Fruit fly (Drosophila melanogaster) whole organism, embryonic: ENCODE measurements around the gene CG5665.

Experiments used
- Antp ChIP-seq: fragments of 200-800 bp; sonication (Bioruptor generic); optimal IDR thresholded peaks from 3 replicates; lab custom pipeline; 2016; ENCODE audit warnings: missing biosample characterization, missing genetic modification characterization
- CG10543 ChIP-seq: fragments of 200-800 bp; sonication (Bioruptor generic); optimal IDR thresholded peaks from 3 replicates; lab custom pipeline; 2017; ENCODE audit warnings: missing biosample characterization, mild to moderate bottlenecking, missing genetic modification characterization, moderate library complexity
- CG10565 ChIP-seq: fragments of 200-800 bp; sonication (Bioruptor generic); optimal IDR thresholded peaks from 3 replicates; lab custom pipeline; 2016; ENCODE audit warnings: missing biosample characterization, mild to moderate bottlenecking, missing genetic modification characterization
- CG14667 ChIP-seq: fragments of 200-800 bp; sonication (Bioruptor generic); IDR thresholded peaks from 2 replicates; pipeline ENCODE4 v1.3.6; 2022; ENCODE audit warnings: missing biosample characterization, missing genetic modification characterization
- CG17359 ChIP-seq: fragments of 200-800 bp; sonication (Bioruptor generic); optimal IDR thresholded peaks from 3 replicates; lab custom pipeline; 2018; ENCODE audit warnings: missing biosample characterization, mild to moderate bottlenecking, missing genetic modification characterization, moderate library complexity
- CG17568 ChIP-seq: fragments of 200-800 bp; sonication (Bioruptor generic); optimal IDR thresholded peaks from 2 replicates; lab custom pipeline; 2018; ENCODE audit warnings: missing biosample characterization, mild to moderate bottlenecking, missing genetic modification characterization, moderate library complexity
- CG2678 ChIP-seq: fragments of 200-800 bp; sonication (Bioruptor generic); optimal IDR thresholded peaks from 3 replicates; lab custom pipeline; 2019; ENCODE audit warnings: missing biosample characterization, mild to moderate bottlenecking, missing genetic modification characterization, moderate library complexity
- CG2889 ChIP-seq: fragments of 200-800 bp; sonication (Bioruptor generic); IDR thresholded peaks from 3 replicates; pipeline ENCODE4 v1.3.6; 2022; ENCODE audit warnings: missing biosample characterization, missing genetic modification characterization
- CG4730 ChIP-seq: fragments of 200-800 bp; sonication (Bioruptor generic); IDR thresholded peaks from 2 replicates; pipeline ENCODE4 v1.3.6; 2022; ENCODE audit warnings: missing biosample characterization, missing genetic modification characterization
- CG5180 ChIP-seq: fragments of 200-800 bp; sonication (Bioruptor generic); optimal IDR thresholded peaks from 3 replicates; lab custom pipeline; 2017; ENCODE audit warnings: missing biosample characterization, missing genetic modification characterization, mild to moderate bottlenecking, moderate library complexity, missing genetic modification reagents
- CG6175 ChIP-seq: fragments of 200-800 bp; sonication (Bioruptor generic); IDR thresholded peaks from 3 replicates; pipeline ENCODE4 v1.3.6; 2022; ENCODE audit warnings: missing biosample characterization, missing genetic modification characterization
- CG6654 ChIP-seq: fragments of 200-800 bp; sonication (Bioruptor generic); optimal IDR thresholded peaks from 2 replicates; lab custom pipeline; 2017; ENCODE audit warnings: missing biosample characterization, mild to moderate bottlenecking, missing genetic modification characterization
- CG6854 ChIP-seq: fragments of 200-800 bp; sonication (Bioruptor generic); optimal IDR thresholded peaks from 3 replicates; lab custom pipeline; 2017; ENCODE audit warnings: missing biosample characterization, mild to moderate bottlenecking, missing genetic modification characterization
- CG8281 ChIP-seq: fragments of 200-800 bp; sonication (Bioruptor generic); optimal IDR thresholded peaks from 2 replicates; lab custom pipeline; 2018; ENCODE audit warnings: missing biosample characterization, mild to moderate bottlenecking, missing genetic modification characterization, moderate library complexity
- CG9215 ChIP-seq: fragments of 200-800 bp; sonication (Bioruptor generic); IDR thresholded peaks from 2 replicates; pipeline ENCODE4 v1.3.6; 2022; ENCODE audit warnings: missing biosample characterization, missing genetic modification characterization
- CG9876 ChIP-seq: fragments of 200-800 bp; sonication (Bioruptor generic); optimal IDR thresholded peaks from 2 replicates; lab custom pipeline; 2016; ENCODE audit warnings: missing biosample characterization, missing genetic modification characterization
- E2f1 ChIP-seq: fragments of 200-800 bp; sonication (Bioruptor generic); IDR thresholded peaks from 2 replicates; pipeline ENCODE4 v1.3.6; 2022; ENCODE audit warnings: missing biosample characterization, missing genetic modification characterization
- Fer2 ChIP-seq: fragments of 200-800 bp; sonication (Bioruptor generic); optimal IDR thresholded peaks from 2 replicates; lab custom pipeline; 2018; ENCODE audit warnings: missing biosample characterization, mild to moderate bottlenecking, missing genetic modification characterization, moderate library complexity
- Fer3 ChIP-seq: fragments of 200-800 bp; sonication (Bioruptor generic); optimal IDR thresholded peaks from 2 replicates; lab custom pipeline; 2018; ENCODE audit warnings: missing biosample characterization, mild to moderate bottlenecking, missing genetic modification characterization, moderate library complexity
- Hmr ChIP-seq: fragments of 200-800 bp; sonication (Bioruptor generic); optimal IDR thresholded peaks from 3 replicates; lab custom pipeline; 2017; ENCODE audit warnings: mild to moderate bottlenecking, missing biosample characterization, missing genetic modification reagents, missing genetic modification characterization
- Hr39 ChIP-seq: fragments of >200 bp; optimal IDR thresholded peaks from 2 replicates; lab custom pipeline; 2017
- Hr51 ChIP-seq, 2 experiments: fragments of 200-800 bp; sonication (Bioruptor generic); optimal IDR thresholded peaks; 2 replicates in 1 of 2; 3 replicates in 1 of 2; lab custom pipeline; 2016 to 2018; ENCODE audit warnings: missing biosample characterization in 2 of 2, missing genetic modification characterization in 2 of 2, mild to moderate bottlenecking in 1 of 2, moderate library complexity in 1 of 2
- Jarid2 ChIP-seq: fragments of 200-800 bp; sonication (Bioruptor generic); optimal IDR thresholded peaks from 3 replicates; lab custom pipeline; 2017; ENCODE audit warnings: mild to moderate bottlenecking, missing biosample characterization, missing genetic modification reagents, missing genetic modification characterization
- Ptx1 ChIP-seq: fragments of 200-800 bp; sonication (Bioruptor generic); IDR thresholded peaks from 2 replicates; pipeline ENCODE4 v1.3.6; 2022; ENCODE audit warnings: missing biosample characterization, missing genetic modification characterization
- Stat92E ChIP-seq, 3 experiments: fragments of >200 bp in 2 of 3; fragments of 200-800 bp in 1 of 3; sonication (Bioruptor generic) in 1 of 3; optimal IDR thresholded peaks; 2 replicates each; lab custom pipeline; 2017 to 2019; ENCODE audit warnings: missing biosample characterization in 3 of 3, missing genetic modification characterization in 3 of 3, mild to moderate bottlenecking in 1 of 3, moderate library complexity in 1 of 3
- Taf1 ChIP-seq: fragments of 200-800 bp; sonication (Bioruptor generic); IDR thresholded peaks from 2 replicates; pipeline ENCODE4 v1.3.6; 2022; ENCODE audit warnings: missing biosample characterization, missing genetic modification characterization
- Tbp ChIP-seq: fragments of >200 bp; optimal IDR thresholded peaks from 2 replicates; lab custom pipeline; 2018; ENCODE audit warnings: missing biosample characterization, missing genetic modification characterization
- Vsx1 ChIP-seq: fragments of 200-800 bp; sonication (Bioruptor generic); optimal IDR thresholded peaks from 2 replicates; lab custom pipeline; 2017; ENCODE audit warnings: missing biosample characterization, mild to moderate bottlenecking, missing genetic modification characterization, missing genetic modification reagents
- YL-1 ChIP-seq: fragments of 200-800 bp; sonication (Bioruptor generic); optimal IDR thresholded peaks from 3 replicates; lab custom pipeline; 2017; ENCODE audit warnings: missing biosample characterization, mild to moderate bottlenecking, missing genetic modification characterization
- ara ChIP-seq: fragments of 200-800 bp; sonication (Bioruptor generic); IDR thresholded peaks from 2 replicates; pipeline ENCODE4 v1.3.6; 2022; ENCODE audit warnings: missing biosample characterization, missing genetic modification characterization
- az2 ChIP-seq: fragments of 200-800 bp; sonication (Bioruptor generic); optimal IDR thresholded peaks from 3 replicates; lab custom pipeline; 2016; ENCODE audit warnings: missing biosample characterization, missing genetic modification characterization
- btn ChIP-seq: fragments of 200-800 bp; sonication (Bioruptor generic); optimal IDR thresholded peaks from 2 replicates; lab custom pipeline; 2016; ENCODE audit warnings: missing biosample characterization, missing genetic modification characterization
- ci ChIP-seq: fragments of 200-800 bp; sonication (Bioruptor generic); IDR thresholded peaks from 3 replicates; pipeline ENCODE4 v1.3.6; 2022; ENCODE audit warnings: missing biosample characterization, missing genetic modification characterization
- dysf ChIP-seq: fragments of 200-800 bp; sonication (Bioruptor generic); IDR thresholded peaks from 3 replicates; pipeline ENCODE4 v1.3.6; 2022; ENCODE audit warnings: missing biosample characterization, missing genetic modification characterization
- eve ChIP-seq, 2 experiments: fragments of >200 bp; optimal IDR thresholded peaks; 2 replicates each; lab custom pipeline; 2017; ENCODE audit warnings: missing biosample characterization in 2 of 2, missing genetic modification characterization in 2 of 2
- exex ChIP-seq: fragments of 200-800 bp; sonication (Bioruptor generic); optimal IDR thresholded peaks from 4 replicates; lab custom pipeline; 2018; ENCODE audit warnings: missing biosample characterization, mild to moderate bottlenecking, missing genetic modification characterization, moderate library complexity
- fd102C ChIP-seq: fragments of 200-800 bp; sonication (Bioruptor generic); optimal IDR thresholded peaks from 2 replicates; lab custom pipeline; 2018; ENCODE audit warnings: missing biosample characterization, mild to moderate bottlenecking, missing genetic modification characterization, moderate library complexity
- ham ChIP-seq: fragments of 200-800 bp; sonication (Bioruptor generic); IDR thresholded peaks from 2 replicates; pipeline ENCODE4 v1.3.6; 2022; ENCODE audit warnings: missing biosample characterization, missing genetic modification characterization
- hkb ChIP-seq, 2 experiments: fragments of 200-800 bp in 1 of 2; fragments of >200 bp in 1 of 2; sonication (Bioruptor generic) in 1 of 2; IDR thresholded peaks in 1 of 2; optimal IDR thresholded peaks in 1 of 2; 2 replicates each; pipeline versions ENCODE4 v1.3.6 to Lab custom; 2017 to 2022; ENCODE audit warnings: missing biosample characterization in 1 of 2, missing genetic modification characterization in 1 of 2
- inv ChIP-seq: fragments of 200-800 bp; sonication (Bioruptor generic); IDR thresholded peaks from 2 replicates; pipeline ENCODE4 v1.3.6; 2022; ENCODE audit warnings: missing biosample characterization, missing genetic modification characterization; ENCODE audit not compliant: partially characterized antibody
- jigr1 ChIP-seq: fragments of 200-800 bp; sonication (Bioruptor generic); IDR thresholded peaks from 3 replicates; pipeline ENCODE4 v1.3.6; 2022; ENCODE audit warnings: missing biosample characterization, missing genetic modification characterization
- nau ChIP-seq: fragments of 200-800 bp; sonication (Bioruptor generic); optimal IDR thresholded peaks from 3 replicates; lab custom pipeline; 2017; ENCODE audit warnings: missing biosample characterization, mild to moderate bottlenecking, missing genetic modification characterization, missing genetic modification reagents
- oc ChIP-seq: fragments of 200-800 bp; sonication (Bioruptor generic); optimal IDR thresholded peaks from 2 replicates; lab custom pipeline; 2018; ENCODE audit warnings: missing biosample characterization, mild to moderate bottlenecking, missing genetic modification characterization, moderate library complexity
- pum ChIP-seq: fragments of 200-800 bp; sonication (Bioruptor generic); optimal IDR thresholded peaks from 2 replicates; lab custom pipeline; 2016; ENCODE audit warnings: missing biosample characterization, missing genetic modification characterization
- run ChIP-seq: fragments of 200-800 bp; sonication (Bioruptor generic); optimal IDR thresholded peaks from 3 replicates; lab custom pipeline; 2018; ENCODE audit warnings: missing biosample characterization, mild to moderate bottlenecking, missing genetic modification characterization
- salm ChIP-seq: fragments of 200-800 bp; sonication (Bioruptor generic); optimal IDR thresholded peaks from 2 replicates; lab custom pipeline; 2018; ENCODE audit warnings: missing biosample characterization, mild to moderate bottlenecking, missing genetic modification characterization
- tgo ChIP-seq: fragments of 200-800 bp; sonication (Bioruptor generic); IDR thresholded peaks from 3 replicates; pipeline ENCODE4 v1.3.6; 2022; ENCODE audit warnings: missing biosample characterization, missing genetic modification characterization
- zfh1 ChIP-seq: fragments of 200-800 bp; sonication (Bioruptor generic); IDR thresholded peaks from 3 replicates; pipeline ENCODE4 v1.3.6; 2022; ENCODE audit warnings: missing biosample characterization, missing genetic modification characterization

The CG5665 gene

dm6 chr3L:20375878-20376563 is 17.7 kb downstream of the CG5665 start, which contains the start of the genes Ide and RhoBTB (continued):
- TF ChIP-seq CG10543 (GFP tag; lab: Kevin White, UChicago) (peak; percentile 85), jigr1 (GFP tag; lab: Robert Waterston, UW) (peak; percentile 15; the same call in 1 of the 3 replicates), btn (GFP tag; lab: Kevin White, UChicago) (peak; percentile 12), ara (GFP tag; lab: Robert Waterston, UW) (0 out of 2 replicates have a peak, but pooled peaks have one; percentile 41), ham (GFP tag; lab: Robert Waterston, UW) (peak; percentile 51; the same call in 1 of the 2 replicates), Stat92E (GFP tag; optimal IDR thresholded peaks at IDR 0.05; lab: Kevin White, UChicago) (no peak), Ptx1 (GFP tag; lab: Robert Waterston, UW) (peak; percentile 76), Hmr (peak; percentile 83), CG14667 (GFP tag; lab: Robert Waterston, UW) (peak; percentile 58), CG8281 (tag; lab: Kevin White, UChicago) (peak; percentile 60), eve (GFP tag; optimal IDR thresholded peaks at IDR 0.05; lab: Kevin White, UChicago) (no peak), CG9876 (GFP tag; lab: Kevin White, UChicago) (peak; percentile 85), Vsx1 (GFP tag; lab: Kevin White, UChicago) (no peak), CG2889 (peak; percentile 64; the same call in 1 of the 3 replicates), CG4730 (GFP tag; lab: Robert Waterston, UW) (0 out of 2 replicates have a peak, but pooled peaks have one; percentile 2), salm (tag; lab: Kevin White, UChicago) (no peak), CG17359 (tag; lab: Kevin White, UChicago) (peak; percentile 71), CG5180 (GFP tag; lab: Kevin White, UChicago) (no peak), ci (GFP tag; lab: Robert Waterston, UW) (peak; percentile 27; the same call in 1 of the 3 replicates), YL-1 (GFP tag; lab: Kevin White, UChicago) (peak; percentile 50), tgo (GFP tag; lab: Robert Waterston, UW) (peak; percentile 66), CG2678 (tag; lab: Kevin White, UChicago) (peak; percentile 87), inv (GFP tag; lab: Robert Waterston, UW) (no peak), CG17568 (GFP tag; lab: Kevin White, UChicago) (no peak), dysf (GFP tag; lab: Robert Waterston, UW) (peak; percentile 83), fd102C (GFP tag; lab: Kevin White, UChicago) (no peak), Hr39 (lab: Kevin White, UChicago) (peak; percentile 36), CG6854 (GFP tag; lab: Kevin White, UChicago) (no peak), oc (no peak), CG6654 (GFP tag; lab: Kevin White, UChicago) (peak; percentile 42), hkb (optimal IDR thresholded peaks at IDR 0.05; lab: Kevin White, UChicago) (peak; percentile 96), hkb (GFP tag; IDR thresholded peaks at IDR 0.05; lab: Robert Waterston, UW) (peak; percentile 40; the same call in 1 of the 2 replicates), pum (GFP tag; lab: Kevin White, UChicago) (peak; percentile 91), Taf1 (peak; percentile 62; the same call in 1 of the 2 replicates), Fer2 (tag; lab: Kevin White, UChicago) (peak; percentile 81), E2f1 (GFP tag; lab: Robert Waterston, UW) (peak; percentile 46; the same call in 1 of the 2 replicates), Antp (GFP tag; lab: Kevin White, UChicago) (peak; percentile 86), exex (peak; percentile 44), Tbp (GFP tag; lab: Kevin White, UChicago) (no peak), Fer3 (tag; lab: Kevin White, UChicago) (peak; percentile 78), CG9215 (GFP tag; lab: Robert Waterston, UW) (peak; percentile 91), run (tag; lab: Kevin White, UChicago) (no peak), CG10565 (GFP tag; lab: Kevin White, UChicago) (no peak), nau (GFP tag; lab: Kevin White, UChicago) (no peak), zfh1 (GFP tag; lab: Robert Waterston, UW) (peak; percentile 48; the same call in 1 of the 3 replicates), Jarid2 (GFP tag; lab: Kevin White, UChicago) (peak; percentile 41), CG6175 (GFP tag; lab: Robert Waterston, UW) (no peak), Hr51 (GFP tag; optimal IDR thresholded peaks at IDR 0.05; lab: Kevin White, UChicago) (peak in 1 of 2 experiments; percentile 80), az2 (GFP tag; lab: Kevin White, UChicago) (peak; percentile 80)
